Worm (Caenorhabditis elegans) whole organism, L1 larva: ENCODE measurements around the gene F20D6.12.

Experiments
- aly-2 ChIP-seq: fragments of 150-350 bp; optimal IDR thresholded peaks from 2 replicates; lab custom pipeline; 2014; ENCODE audit warnings: missing biosample characterization, missing genetic modification characterization
- elt-2 ChIP-seq: sonication (generic microtip); optimal IDR thresholded peaks from 2 replicates; lab custom pipeline; 2016; ENCODE audit warnings: missing genetic modification characterization, mild to moderate bottlenecking, inconsistent platforms, missing compliant biosample characterization, missing genetic modification reagents
- lsy-2 ChIP-seq, 2 experiments: fragments of 150-350 bp; optimal IDR thresholded peaks; 2 replicates each; lab custom pipeline; 2014; ENCODE audit warnings: missing biosample characterization in 2 of 2, missing genetic modification characterization in 2 of 2
- nhr-76 ChIP-seq: sonication (generic microtip); optimal IDR thresholded peaks from 2 replicates; lab custom pipeline; 2017; ENCODE audit warnings: missing biosample characterization, missing genetic modification characterization
- unc-130 ChIP-seq: fragments of 150-350 bp; optimal IDR thresholded peaks from 2 replicates; lab custom pipeline; 2017; ENCODE audit warnings: missing biosample characterization, missing genetic modification characterization, inconsistent platforms
- unc-30 ChIP-seq: sonication (generic microtip); optimal IDR thresholded peaks from 2 replicates; lab custom pipeline; 2017; ENCODE audit warnings: missing biosample characterization, missing genetic modification characterization

ce11 chrV:8185737-8186136 lies 4.2 kb downstream of the F20D6.12 start, which contains the start of gene F20D6.2:
- TF ChIP-seq lsy-2 (tag; optimal IDR thresholded peaks at IDR 0.05; lab: Kevin White, UChicago) (no peak), unc-130 (no peak), unc-30 (tag; lab: Kevin White, UChicago) (no peak), nhr-76 (tag; lab: Kevin White, UChicago) (no peak), aly-2 (tag; lab: Kevin White, UChicago) (no peak), elt-2 (tag; lab: Kevin White, UChicago) (no peak)
